Worm (Caenorhabditis elegans): Measurements from ENCODE around the gene C32D5.7.

C32D5.7 gene

ce11 chrII:6358232-6358631 is 18.4 kb upstream of the C32D5.7 start:
- TF ChIP-seq madf-5 (GFP tag; IDR thresholded peaks at IDR 0.05) (peak in 1 of 2 experiments; percentile 78; a peak in 2 of 4 replicates), pha-4 (GFP tag; IDR thresholded peaks at IDR 0.05) (peak; percentile 73; the same call in 1 of the 2 replicates), pha-4 (tag; optimal IDR thresholded peaks at IDR 0.05) (no peak), ceh-44 (GFP tag; IDR thresholded peaks at IDR 0.05) (no peak), F49E8.2 (tag; optimal IDR thresholded peaks at IDR 0.05; ENCODE audit: borderline replicate concordance) (peak; percentile 14), lim-7 (GFP tag; IDR thresholded peaks at IDR 0.05) (peak; percentile 77), daf-16 (GFP tag; optimal IDR thresholded peaks at IDR 0.05) (no peak), daf-16 (tag; optimal IDR thresholded peaks at IDR 0.05) (no peak), dmd-8 (GFP tag; IDR thresholded peaks at IDR 0.05) (peak; percentile 57; the same call in 1 of the 2 replicates), snpc-1.2 (GFP tag; IDR thresholded peaks at IDR 0.05) (0 out of 2 replicates have a peak, but pooled peaks have one; percentile 20), daf-8 (GFP tag; IDR thresholded peaks at IDR 0.05) (no peak), F44E2.7 (GFP tag; IDR thresholded peaks at IDR 0.05) (peak; percentile 51; the same call in 1 of the 2 replicates), daf-19 (GFP tag; conservative IDR thresholded peaks at IDR 0.05) (0 out of 2 replicates have a peak, but pooled peaks have one; percentile 62), ceh-28 (tag; optimal IDR thresholded peaks at IDR 0.05) (no peak), fos-1 (tag; optimal IDR thresholded peaks at IDR 0.05) (no peak), ceh-82 (tag; optimal IDR thresholded peaks at IDR 0.05) (no peak), lin-38 (GFP tag; IDR thresholded peaks at IDR 0.05) (peak; percentile 60), arid-1 (GFP tag; conservative IDR thresholded peaks at IDR 0.05) (peak; percentile 86), Y5F2A.4 (GFP tag; optimal IDR thresholded peaks at IDR 0.05) (peak; percentile 38), unc-130 (GFP tag; optimal IDR thresholded peaks at IDR 0.05) (no peak)

ce11 chrII:6355396-6356346 is 15.8 kb upstream of the C32D5.7 start, which contains the start of gene C32D5.11:
TSS of gene C32D5.11 (minus strand) at chrII:6355446.
- TF ChIP-seq nhr-11 (tag; optimal IDR thresholded peaks at IDR 0.05): peak; percentile 60
- TF ChIP-seq ceh-28 (tag; optimal IDR thresholded peaks at IDR 0.05): peak; percentile 34
- TF ChIP-seq hif-1 (tag; optimal IDR thresholded peaks at IDR 0.05): peak in 1 of 2 experiments; percentile 43
- TF ChIP-seq nhr-41 (GFP tag; IDR thresholded peaks at IDR 0.05): no peak
- peak; percentile 88 for TF ChIP-seq mes-2 (tag; optimal IDR thresholded peaks at IDR 0.05; ENCODE audit: poor library complexity, severe bottlenecking)
- TF ChIP-seq lsy-2 (tag; optimal IDR thresholded peaks at IDR 0.05): peak in 1 of 2 experiments; percentile 87
- TF ChIP-seq duxl-1 (tag; optimal IDR thresholded peaks at IDR 0.05; ENCODE audit: poor library complexity): peak; percentile 66
- peak; percentile 40 for TF ChIP-seq unc-130 (GFP tag; optimal IDR thresholded peaks at IDR 0.05)
- TF ChIP-seq dmd-6 (GFP tag; IDR thresholded peaks at IDR 0.05): peak; percentile 55
- peak; percentile 75 for TF ChIP-seq hlh-11 (tag; optimal IDR thresholded peaks at IDR 0.05)
- TF ChIP-seq ztf-7 (tag; optimal IDR thresholded peaks at IDR 0.05): peak; percentile 57
- TF ChIP-seq hmg-1.1 (GFP tag; IDR thresholded peaks at IDR 0.05): peak; percentile 61; the same call in 1 of the 2 replicates
- peak; percentile 42 for TF ChIP-seq mxl-3 (GFP tag; optimal IDR thresholded peaks at IDR 0.05)
- peak; percentile 30 for TF ChIP-seq nhr-77 (tag; optimal IDR thresholded peaks at IDR 0.05)
- no peak for TF ChIP-seq pha-4 (GFP tag; IDR thresholded peaks at IDR 0.05)
- no peak for TF ChIP-seq pha-4 (tag; optimal IDR thresholded peaks at IDR 0.05)
- TF ChIP-seq T26A8.4 (GFP tag; IDR thresholded peaks at IDR 0.05): peak; percentile 55
- TF ChIP-seq hlh-30 (tag; optimal IDR thresholded peaks at IDR 0.05; ENCODE audit: insufficient read depth): peak; percentile 82
- TF ChIP-seq zip-2 (tag; optimal IDR thresholded peaks at IDR 0.05): no peak
- peak; percentile 44 for TF ChIP-seq T20F7.1 (GFP tag; optimal IDR thresholded peaks at IDR 0.05)
- TF ChIP-seq mep-1 (tag; optimal IDR thresholded peaks at IDR 0.05): peak; percentile 77
- no peak for TF ChIP-seq fos-1 (tag; optimal IDR thresholded peaks at IDR 0.05)
- TF ChIP-seq ztf-11 (tag; optimal IDR thresholded peaks at IDR 0.05): no peak
- TF ChIP-seq aha-1 (tag): peak; percentile 96
- peak; percentile 29 for TF ChIP-seq fkh-10 (GFP tag; optimal IDR thresholded peaks at IDR 0.05)
- TF ChIP-seq nhr-25 (tag; optimal IDR thresholded peaks at IDR 0.05; ENCODE audit: borderline replicate concordance, insufficient read depth): peak; percentile 14
- TF ChIP-seq nhr-48 (tag; optimal IDR thresholded peaks at IDR 0.05): peak; percentile 26
- TF ChIP-seq lin-38 (GFP tag; IDR thresholded peaks at IDR 0.05): peak; percentile 65
- TF ChIP-seq lin-13 (GFP tag; optimal IDR thresholded peaks at IDR 0.05): peak; percentile 66
- TF ChIP-seq rbr-2 (tag; optimal IDR thresholded peaks at IDR 0.05): peak; percentile 69
- peak; percentile 67 for TF ChIP-seq dpl-1 (GFP tag; optimal IDR thresholded peaks at IDR 0.05)
- peak; percentile 0 for TF ChIP-seq F37D6.2 (tag; optimal IDR thresholded peaks at IDR 0.05)
